Worm (Caenorhabditis elegans) whole organism, early embryonic: ENCODE results near the gene F25G6.9.

Source experiments
- B0310.2 ChIP-seq: sonication (generic microtip); optimal IDR thresholded peaks from 2 replicates; lab custom pipeline; 2016; ENCODE audit warnings: mild to moderate bottlenecking, missing genetic modification characterization, missing compliant biosample characterization
- F13C5.2 ChIP-seq: sonication (generic microtip); optimal IDR thresholded peaks from 2 replicates; lab custom pipeline; 2017; ENCODE audit warnings: mild to moderate bottlenecking, missing genetic modification characterization, inconsistent platforms, missing compliant biosample characterization
- aly-1 ChIP-seq: sonication (generic microtip); optimal IDR thresholded peaks from 2 replicates; lab custom pipeline; 2016; ENCODE audit warnings: missing genetic modification characterization, missing compliant biosample characterization
- ama-1 ChIP-seq: fragments of 150-350 bp; optimal IDR thresholded peaks from 2 replicates; lab custom pipeline; 2014
- ets-7 ChIP-seq: sonication (generic microtip); optimal IDR thresholded peaks from 2 replicates; lab custom pipeline; 2016; ENCODE audit warnings: missing genotype, missing genetic modification characterization, missing compliant biosample characterization
- flt-1 ChIP-seq: fragments of 200-800 bp; sonication (Bioruptor generic); IDR thresholded peaks from 2 replicates; pipeline ENCODE4 v1.3.6; 2022; ENCODE audit warnings: missing genetic modification characterization, missing compliant biosample characterization
- hmbx-1 ChIP-seq: sonication (generic microtip); optimal IDR thresholded peaks from 2 replicates; lab custom pipeline; 2016; ENCODE audit warnings: mild to moderate bottlenecking, missing genetic modification characterization, missing compliant biosample characterization
- hmg-4 ChIP-seq: fragments of 200-800 bp; sonication (Bioruptor generic); optimal IDR thresholded peaks from 2 replicates; lab custom pipeline; 2018; ENCODE audit warnings: mild to moderate bottlenecking, missing genetic modification characterization, missing compliant biosample characterization
- sea-1 ChIP-seq: fragments of 200-800 bp; sonication (Bioruptor generic); conservative IDR thresholded peaks from 2 replicates; pipeline ENCODE4 v1.3.6; 2022; ENCODE audit warnings: missing genetic modification characterization, missing compliant biosample characterization
- tbx-11 ChIP-seq: fragments of 200-800 bp; sonication (Bioruptor generic); IDR thresholded peaks from 2 replicates; pipeline ENCODE4 v1.3.6; 2022; ENCODE audit warnings: missing genetic modification characterization, missing compliant biosample characterization
- tbx-37 ChIP-seq: fragments of 200-800 bp; sonication (Bioruptor generic); conservative IDR thresholded peaks from 2 replicates; pipeline ENCODE4 v1.3.6; 2022; ENCODE audit warnings: missing genetic modification reagents, missing genetic modification characterization, missing compliant biosample characterization

DNA sequence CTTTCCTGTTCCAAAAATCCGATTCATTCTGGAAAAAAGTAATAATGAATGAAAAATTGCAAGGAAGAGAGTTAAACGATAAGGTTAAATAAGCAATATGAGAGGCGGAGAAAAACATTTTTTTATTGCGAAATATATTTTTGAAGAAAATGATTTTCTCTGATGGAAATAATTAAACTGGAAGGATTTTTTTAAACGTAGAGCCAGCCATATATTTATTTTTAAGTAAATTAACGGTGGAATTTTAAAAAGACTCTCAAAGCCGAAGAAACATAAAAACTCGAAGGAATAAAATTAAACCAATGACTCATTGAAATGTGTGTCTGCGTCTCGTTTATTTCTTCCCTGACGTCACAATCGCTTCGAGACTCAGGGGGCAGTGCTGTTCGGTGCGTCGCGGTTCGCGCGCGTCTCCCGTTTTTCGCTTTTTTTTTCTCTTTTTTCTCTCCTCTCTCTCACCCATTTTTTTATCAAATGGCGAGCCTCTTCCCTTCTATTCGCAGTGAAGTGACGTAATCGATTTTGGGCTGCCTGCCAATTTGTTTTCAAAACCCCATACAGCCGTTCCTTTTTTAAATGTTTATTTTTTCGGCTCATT, 36.4 kb upstream of the F25G6.9 start, which contains the start of gene vps-60:
- TF ChIP-seq flt-1 (GFP tag; lab: Robert Waterston, UW) (peak; percentile 44; the same call in 1 of the 2 replicates), sea-1 (GFP tag; lab: Robert Waterston, UW) (peak; percentile 28; the same call in 1 of the 2 replicates), ama-1 (no peak), ets-7 (peak; percentile 11), F13C5.2 (peak; percentile 57), hmg-4 (GFP tag; lab: Kevin White, UChicago) (peak; percentile 61), aly-1 (tag; lab: Kevin White, UChicago) (no peak), tbx-37 (GFP tag; lab: Robert Waterston, UW) (no peak), B0310.2 (tag; lab: Kevin White, UChicago) (no peak), tbx-11 (GFP tag; lab: Robert Waterston, UW) (no peak), hmbx-1 (tag; lab: Kevin White, UChicago) (no peak)
